Fruit fly (Drosophila melanogaster): ENCODE measurements around the gene CG32240.

The CG32240 gene

dm6 chr3L:4405922-4406321, 24.5 kb upstream of the CG32240 start, which contains the start of gene CG15019 (continued):
- TF ChIP-seq CG10431 (GFP tag; optimal IDR thresholded peaks at IDR 0.05), result no peak
- no peak for TF ChIP-seq Eip74EF (GFP tag; optimal IDR thresholded peaks at IDR 0.05)
- TF ChIP-seq fd96Cb (tag; optimal IDR thresholded peaks at IDR 0.05), result no peak
- TF ChIP-seq HLH3B (GFP tag; IDR thresholded peaks at IDR 0.05), result no peak
- no peak for TF ChIP-seq nau (GFP tag; optimal IDR thresholded peaks at IDR 0.05)
- no peak for TF ChIP-seq CG15269 (tag; optimal IDR thresholded peaks at IDR 0.05)
- no peak for TF ChIP-seq Dfd (GFP tag; optimal IDR thresholded peaks at IDR 0.05)
- no peak for TF ChIP-seq CG13424 (tag; optimal IDR thresholded peaks at IDR 0.05)
- no peak for TF ChIP-seq CG12104 (GFP tag; optimal IDR thresholded peaks at IDR 0.05)
- TF ChIP-seq Sry-δ (GFP tag; optimal IDR thresholded peaks at IDR 0.05), result peak; percentile 78
- no peak for TF ChIP-seq CG3065 (GFP tag; optimal IDR thresholded peaks at IDR 0.05)
- TF ChIP-seq kay (GFP tag; optimal IDR thresholded peaks at IDR 0.05), result no peak
- no peak for TF ChIP-seq Xrp1 (GFP tag; IDR thresholded peaks at IDR 0.05)
- TF ChIP-seq lola (GFP tag; optimal IDR thresholded peaks at IDR 0.05), result no peak
- TF ChIP-seq pum (GFP tag; optimal IDR thresholded peaks at IDR 0.05), result no peak
- no peak for TF ChIP-seq CG6254 (GFP tag; optimal IDR thresholded peaks at IDR 0.05)
- no peak for TF ChIP-seq CG12659 (GFP tag; optimal IDR thresholded peaks at IDR 0.05)
- TF ChIP-seq CG5245 (GFP tag; optimal IDR thresholded peaks at IDR 0.05), result no peak
- TF ChIP-seq Rfx (GFP tag; IDR thresholded peaks at IDR 0.05), result 0 out of 2 replicates have a peak, but pooled peaks have one; percentile 14
- TF ChIP-seq ham (GFP tag; IDR thresholded peaks at IDR 0.05), result no peak
- no peak for TF ChIP-seq seq (GFP tag; IDR thresholded peaks at IDR 0.05)
- no peak for TF ChIP-seq Dbx (GFP tag; IDR thresholded peaks at IDR 0.05)
- TF ChIP-seq en (GFP tag; optimal IDR thresholded peaks at IDR 0.05), result no peak
- TF ChIP-seq Vsx1 (GFP tag; optimal IDR thresholded peaks at IDR 0.05), result no peak
- no peak for TF ChIP-seq Poxn (GFP tag; IDR thresholded peaks at IDR 0.05)
- no peak for TF ChIP-seq Bdp1 (GFP tag; optimal IDR thresholded peaks at IDR 0.05)
- no peak for TF ChIP-seq CHES-1-like (GFP tag; optimal IDR thresholded peaks at IDR 0.05)
- no peak for TF ChIP-seq CG2889 (GFP tag; IDR thresholded peaks at IDR 0.05)
- no peak for TF ChIP-seq CG33213 (GFP tag; optimal IDR thresholded peaks at IDR 0.05)
- no peak for TF ChIP-seq jing (GFP tag; optimal IDR thresholded peaks at IDR 0.05)
- TF ChIP-seq run (tag; optimal IDR thresholded peaks at IDR 0.05), result no peak
- TF ChIP-seq fd102C (GFP tag; optimal IDR thresholded peaks at IDR 0.05), result no peak
- no peak for TF ChIP-seq CG1529 (GFP tag; optimal IDR thresholded peaks at IDR 0.05)
- TF ChIP-seq MESR4 (GFP tag; optimal IDR thresholded peaks at IDR 0.05), result peak; percentile 74
- TF ChIP-seq az2 (GFP tag; optimal IDR thresholded peaks at IDR 0.05), result no peak
- no peak for TF ChIP-seq gem (tag; optimal IDR thresholded peaks at IDR 0.05)
- TF ChIP-seq CG10366 (GFP tag; IDR thresholded peaks at IDR 0.05), result no peak
- no peak for TF ChIP-seq ara (GFP tag; IDR thresholded peaks at IDR 0.05)
- no peak for TF ChIP-seq dpn (GFP tag; optimal IDR thresholded peaks at IDR 0.05)
- TF ChIP-seq CG11085 (GFP tag; IDR thresholded peaks at IDR 0.05), result no peak
- TF ChIP-seq CG11695 (GFP tag; IDR thresholded peaks at IDR 0.05), result no peak
- TF ChIP-seq oc (tag; optimal IDR thresholded peaks at IDR 0.05), result no peak
- no peak for TF ChIP-seq sob (GFP tag; IDR thresholded peaks at IDR 0.05)
- no peak for TF ChIP-seq CG10565 (GFP tag; optimal IDR thresholded peaks at IDR 0.05)
- TF ChIP-seq CG18764 (GFP tag; optimal IDR thresholded peaks at IDR 0.05), result no peak
- no peak for TF ChIP-seq CG11398 (GFP tag; optimal IDR thresholded peaks at IDR 0.05)
- no peak for TF ChIP-seq Atf6 (GFP tag; IDR thresholded peaks at IDR 0.05)
- TF ChIP-seq CG4617 (GFP tag; optimal IDR thresholded peaks at IDR 0.05; ENCODE audit: borderline replicate concordance), result no peak
- TF ChIP-seq trh (GFP tag; optimal IDR thresholded peaks at IDR 0.05), result no peak
- no peak for TF ChIP-seq slbo (GFP tag; IDR thresholded peaks at IDR 0.05)
- TF ChIP-seq lilli (GFP tag; optimal IDR thresholded peaks at IDR 0.05), result no peak
- no peak for TF ChIP-seq CG2678 (tag; optimal IDR thresholded peaks at IDR 0.05)

Measured in whole organism, embryonic.